Worm (Caenorhabditis elegans): ENCODE results near the gene F22E5.22.

The F22E5.22 gene

DNA sequence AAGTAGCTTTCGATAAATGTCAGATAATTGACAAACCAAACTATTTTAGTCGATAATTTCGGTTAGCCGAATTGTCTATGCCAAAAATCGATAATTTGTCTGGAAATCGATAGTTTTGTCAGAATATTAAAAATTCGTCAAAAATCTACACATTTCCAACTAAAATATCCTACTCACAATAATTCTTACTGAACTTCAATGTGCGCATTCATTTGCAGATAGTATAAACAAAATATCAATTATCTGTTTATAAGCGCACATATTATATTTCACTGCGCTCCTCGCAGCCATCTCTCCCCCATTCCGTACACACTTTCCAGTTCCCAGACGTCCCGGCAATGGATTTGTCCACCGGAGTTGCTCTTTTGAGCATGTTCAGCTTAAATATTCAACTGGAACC lies 40.9 kb upstream of the F22E5.22 start, which contains the start of gene lgc-28:
lgc-28 (plus strand) TSS at position 301 of the 400 bp plus-strand sequence.
- TF ChIP-seq lin-13 (GFP tag; optimal IDR thresholded peaks at IDR 0.05) = no peak
- TF ChIP-seq ceh-82 (tag; optimal IDR thresholded peaks at IDR 0.05) = no peak
- TF ChIP-seq zag-1 (tag; optimal IDR thresholded peaks at IDR 0.05) = no peak
- no peak for TF ChIP-seq F26F4.8 (GFP tag; conservative IDR thresholded peaks at IDR 0.05)
- no peak for TF ChIP-seq zip-2 (tag; optimal IDR thresholded peaks at IDR 0.05)
- TF ChIP-seq daf-8 (GFP tag; IDR thresholded peaks at IDR 0.05) = no peak
- no peak for TF ChIP-seq lim-7 (GFP tag; IDR thresholded peaks at IDR 0.05)

DNA sequence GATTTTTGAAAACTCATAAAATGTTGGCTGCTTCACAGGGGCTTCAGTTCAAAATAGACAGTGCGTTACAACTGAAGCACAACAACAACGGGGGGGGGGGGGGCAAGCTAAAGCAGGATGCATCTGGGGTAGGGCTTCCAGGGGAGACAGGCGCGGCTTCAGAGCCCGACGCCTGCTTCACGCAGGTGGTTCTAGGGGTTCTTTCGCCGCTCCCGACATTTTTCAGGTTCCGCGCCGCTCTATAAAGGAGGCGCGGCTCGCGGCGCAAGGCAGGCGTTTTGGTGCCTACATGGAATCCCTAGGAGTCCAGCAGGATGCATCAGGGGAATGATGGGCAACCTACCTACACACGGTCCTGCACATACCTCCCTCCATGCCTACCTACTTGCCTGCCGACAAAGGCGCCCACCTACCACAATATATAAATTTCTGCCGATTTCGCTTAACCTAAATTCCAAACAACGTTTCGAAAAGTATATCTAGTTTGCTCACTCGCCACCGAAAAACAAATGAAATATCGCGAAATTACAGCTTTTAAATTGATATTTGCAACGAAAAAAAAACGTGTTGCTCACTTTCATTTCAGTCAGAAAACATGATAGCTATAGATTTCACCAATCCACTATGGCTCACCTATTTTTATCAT lies 38.4 kb upstream of the F22E5.22 start, which contains the start of gene sri-71:
sri-71 (plus strand) TSS at position 596 of the 646 bp plus-strand sequence.
- TF ChIP-seq F37D6.2 (tag; optimal IDR thresholded peaks at IDR 0.05) = no peak
- peak; percentile 10 for TF ChIP-seq aha-1 (tag)
- TF ChIP-seq set-16 (GFP tag; IDR thresholded peaks at IDR 0.05) = peak; percentile 93
- peak; percentile 65; the same call in 1 of the 2 replicates for TF ChIP-seq egl-43 (GFP tag; IDR thresholded peaks at IDR 0.05)

DNA sequence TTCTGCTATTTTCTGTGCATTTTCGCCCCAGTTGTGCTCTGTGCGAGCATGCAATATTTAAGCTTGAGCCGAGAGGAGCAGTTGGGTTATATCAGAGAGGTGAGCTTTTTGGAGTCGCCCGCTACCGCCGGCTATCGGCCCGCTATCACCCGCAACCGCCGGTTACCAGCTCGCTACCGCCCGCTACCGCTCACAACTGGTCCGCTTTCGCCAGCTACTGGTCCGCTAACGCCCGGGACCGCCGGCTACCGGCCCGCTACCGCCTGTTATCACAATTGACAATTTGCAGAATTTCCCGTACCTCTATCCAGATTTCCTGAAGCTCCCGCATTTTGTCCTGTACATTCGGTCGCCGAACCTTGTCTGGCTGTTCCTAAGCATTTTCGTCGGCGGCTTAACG lies 37.3 kb upstream of the F22E5.22 start:
- TF ChIP-seq vab-7 (GFP tag; IDR thresholded peaks at IDR 0.05) (no peak), D1046.2 (GFP tag; IDR thresholded peaks at IDR 0.05) (no peak), egl-43 (GFP tag; IDR thresholded peaks at IDR 0.05) (peak; percentile 67; the same call in 1 of the 2 replicates), nhr-11 (tag; optimal IDR thresholded peaks at IDR 0.05) (no peak), T26A8.4 (GFP tag; IDR thresholded peaks at IDR 0.05) (no peak), F26F4.8 (GFP tag; conservative IDR thresholded peaks at IDR 0.05) (0 out of 2 replicates have a peak, but pooled peaks have one; percentile 26), set-16 (GFP tag; IDR thresholded peaks at IDR 0.05) (peak; percentile 91), duxl-1 (tag; optimal IDR thresholded peaks at IDR 0.05; ENCODE audit: poor library complexity) (no peak), lsy-2 (tag; optimal IDR thresholded peaks at IDR 0.05) (no peak)

DNA sequence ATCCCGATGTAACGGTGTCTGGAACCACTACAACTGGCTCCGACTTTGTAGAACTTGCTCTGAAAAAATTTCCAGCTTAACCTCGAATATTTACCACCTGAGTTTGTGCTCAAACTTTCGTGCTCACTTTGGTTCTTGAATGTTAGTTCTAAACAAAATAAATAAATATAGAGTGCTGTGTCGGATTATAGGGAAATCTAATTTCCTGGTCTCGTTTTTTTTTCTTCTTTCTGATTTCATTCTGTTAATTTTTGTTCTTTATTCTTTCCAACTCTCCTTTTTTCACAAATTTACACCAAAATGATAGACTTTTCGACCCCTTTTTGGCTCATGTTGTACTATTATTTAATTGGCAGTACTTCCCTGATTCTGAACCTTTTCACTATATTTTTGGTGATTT lies 36.4 kb upstream of the F22E5.22 start, which contains the start of gene sri-37:
sri-37 (plus strand) TSS at position 301 of the 400 bp plus-strand sequence.
- TF ChIP-seq nhr-102 (tag; optimal IDR thresholded peaks at IDR 0.05) = no peak
- TF ChIP-seq lin-15B (tag; optimal IDR thresholded peaks at IDR 0.05) = no peak
- no peak for TF ChIP-seq lim-7 (GFP tag; IDR thresholded peaks at IDR 0.05)
- no peak for TF ChIP-seq mdt-29 (GFP tag; IDR thresholded peaks at IDR 0.05)
- TF ChIP-seq unc-39 (tag; optimal IDR thresholded peaks at IDR 0.05) = no peak
- TF ChIP-seq ZK546.5 (tag; optimal IDR thresholded peaks at IDR 0.05) = no peak
- no peak for TF ChIP-seq fos-1 (tag; optimal IDR thresholded peaks at IDR 0.05)
- TF ChIP-seq dmd-9 (GFP tag; IDR thresholded peaks at IDR 0.05) = no peak
- TF ChIP-seq mep-1 (tag; optimal IDR thresholded peaks at IDR 0.05) = no peak
- no peak for TF ChIP-seq zag-1 (tag; optimal IDR thresholded peaks at IDR 0.05)
- no peak for TF ChIP-seq lin-1 (GFP tag; IDR thresholded peaks at IDR 0.05)
- no peak for TF ChIP-seq dve-1 (tag; optimal IDR thresholded peaks at IDR 0.05; ENCODE audit: insufficient read depth)
- no peak for TF ChIP-seq nhr-11 (tag; optimal IDR thresholded peaks at IDR 0.05)
- TF ChIP-seq F26F4.8 (GFP tag; conservative IDR thresholded peaks at IDR 0.05) = no peak
- no peak for TF ChIP-seq attf-4 (tag; optimal IDR thresholded peaks at IDR 0.05)
- no peak for TF ChIP-seq nhr-10 (tag; optimal IDR thresholded peaks at IDR 0.05)
- TF ChIP-seq egl-43 (GFP tag; IDR thresholded peaks at IDR 0.05) = no peak

DNA sequence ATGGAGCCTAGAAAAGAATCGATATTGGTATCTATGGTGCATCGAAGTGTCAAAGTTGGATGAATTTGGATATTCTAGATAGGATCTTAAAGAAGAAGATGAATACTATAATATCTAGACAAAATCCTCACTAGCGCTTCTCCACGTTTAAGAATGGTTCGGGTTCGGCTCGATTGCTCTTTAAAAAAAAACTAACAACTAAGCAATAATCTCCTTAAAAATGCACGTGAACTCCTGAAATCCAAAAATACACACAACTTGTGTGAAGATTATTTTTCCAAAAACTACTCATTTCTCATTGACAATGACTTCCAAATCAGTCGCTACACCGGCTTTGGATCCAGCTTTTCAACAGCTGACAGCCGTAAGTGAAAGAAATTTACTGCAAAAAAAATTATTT lies 34.5 kb upstream of the F22E5.22 start, which contains the start of gene D2062.1:
D2062.1 (plus strand) TSS at position 301 of the 400 bp plus-strand sequence.
- no peak for TF ChIP-seq nhr-111 (GFP tag; optimal IDR thresholded peaks at IDR 0.05)
- TF ChIP-seq lin-38 (GFP tag; IDR thresholded peaks at IDR 0.05) = no peak
- TF ChIP-seq nhr-11 (tag; optimal IDR thresholded peaks at IDR 0.05) = no peak
- TF ChIP-seq ceh-28 (tag; optimal IDR thresholded peaks at IDR 0.05) = no peak
- TF ChIP-seq arid-1 (GFP tag; conservative IDR thresholded peaks at IDR 0.05) = no peak

Data from whole organism, L4 larva.